Worm (Caenorhabditis elegans) whole organism, L2 larva: ENCODE results near the gene srsx-32.

ENCODE experiments used
- C34F6.9 ChIP-seq: fragments of 150-350 bp; optimal IDR thresholded peaks from 2 replicates; lab custom pipeline; 2014; ENCODE audit warnings: missing biosample characterization, missing genetic modification characterization
- F13H6.1 ChIP-seq: sonication (generic microtip); optimal IDR thresholded peaks from 2 replicates; lab custom pipeline; 2016; ENCODE audit warnings: missing genetic modification characterization, missing compliant biosample characterization
- R02D3.7 ChIP-seq: fragments of 150-350 bp; optimal IDR thresholded peaks from 2 replicates; lab custom pipeline; 2014; ENCODE audit warnings: missing biosample characterization, missing genetic modification characterization
- ZK546.5 ChIP-seq: sonication (generic microtip); optimal IDR thresholded peaks from 2 replicates; lab custom pipeline; 2017; ENCODE audit warnings: missing biosample characterization, missing genetic modification characterization
- alr-1 ChIP-seq: fragments of 150-350 bp; optimal IDR thresholded peaks from 2 replicates; lab custom pipeline; 2014; ENCODE audit warnings: missing biosample characterization, missing genetic modification characterization
- aly-2 ChIP-seq: fragments of 150-350 bp; optimal IDR thresholded peaks from 2 replicates; lab custom pipeline; 2014; ENCODE audit warnings: missing biosample characterization, missing genetic modification characterization
- blmp-1 ChIP-seq: sonication (generic microtip); optimal IDR thresholded peaks from 2 replicates; lab custom pipeline; 2017; ENCODE audit warnings: missing genetic modification characterization, mild to moderate bottlenecking, missing compliant biosample characterization, antibody characterized with exemption, moderate library complexity; ENCODE audit not compliant: insufficient read depth
- crh-2 ChIP-seq: sonication (generic microtip); optimal IDR thresholded peaks from 2 replicates; lab custom pipeline; 2017; ENCODE audit warnings: missing biosample characterization, missing genetic modification characterization
- dmd-4 ChIP-seq: sonication (generic microtip); optimal IDR thresholded peaks from 2 replicates; lab custom pipeline; 2017; ENCODE audit warnings: missing biosample characterization, missing genetic modification characterization
- elt-1 ChIP-seq: fragments of 150-350 bp; optimal IDR thresholded peaks from 2 replicates; lab custom pipeline; 2014; ENCODE audit warnings: missing biosample characterization, missing genetic modification characterization
- elt-3 ChIP-seq: sonication (generic microtip); optimal IDR thresholded peaks from 2 replicates; lab custom pipeline; 2017; ENCODE audit warnings: missing biosample characterization, missing genetic modification characterization
- fos-1 ChIP-seq: fragments of 150-350 bp; optimal IDR thresholded peaks from 2 replicates; lab custom pipeline; 2014; ENCODE audit warnings: missing biosample characterization, missing genetic modification characterization
- gmeb-1 ChIP-seq: fragments of 150-350 bp; optimal IDR thresholded peaks from 2 replicates; lab custom pipeline; 2014; ENCODE audit warnings: missing biosample characterization, missing genetic modification characterization
- lin-11 ChIP-seq: fragments of 150-350 bp; sonication (generic microtip); optimal IDR thresholded peaks from 2 replicates; lab custom pipeline; 2014; ENCODE audit warnings: missing biosample characterization, missing genetic modification characterization, inconsistent platforms, mixed read lengths
- lin-13 ChIP-seq: fragments of 150-350 bp; optimal IDR thresholded peaks from 2 replicates; lab custom pipeline; 2014; ENCODE audit warnings: missing biosample characterization, missing genetic modification reagents, missing genetic modification characterization
- lsy-2 ChIP-seq, 2 experiments: fragments of 150-350 bp in 1 of 2; sonication (generic microtip) in 1 of 2; optimal IDR thresholded peaks; 2 replicates each; lab custom pipeline; 2014 to 2017; ENCODE audit warnings: missing biosample characterization in 2 of 2, missing genetic modification characterization in 2 of 2
- mab-5 ChIP-seq: fragments of 150-350 bp; optimal IDR thresholded peaks from 2 replicates; lab custom pipeline; 2014; ENCODE audit warnings: missing biosample characterization, missing genetic modification characterization
- mdl-1 ChIP-seq, 2 experiments: fragments of 150-350 bp in 1 of 2; sonication (generic microtip) in 1 of 2; optimal IDR thresholded peaks; 2 replicates each; lab custom pipeline; 2017; ENCODE audit warnings: missing biosample characterization in 2 of 2, missing genetic modification characterization in 2 of 2
- nhr-10 ChIP-seq: sonication (generic microtip); optimal IDR thresholded peaks from 2 replicates; lab custom pipeline; 2017; ENCODE audit warnings: missing biosample characterization, missing genetic modification characterization
- nhr-11 ChIP-seq: fragments of 150-350 bp; optimal IDR thresholded peaks from 2 replicates; lab custom pipeline; 2014; ENCODE audit warnings: missing biosample characterization, missing genetic modification characterization
- nhr-12 ChIP-seq: fragments of 150-350 bp; optimal IDR thresholded peaks from 2 replicates; lab custom pipeline; 2014; ENCODE audit warnings: missing biosample characterization, missing genetic modification characterization
- nhr-129 ChIP-seq: fragments of 150-350 bp; optimal IDR thresholded peaks from 2 replicates; lab custom pipeline; 2014; ENCODE audit warnings: missing biosample characterization, missing genetic modification characterization
- nhr-21 ChIP-seq: fragments of 150-350 bp; optimal IDR thresholded peaks from 2 replicates; lab custom pipeline; 2014; ENCODE audit warnings: missing biosample characterization, missing genetic modification characterization
- nhr-23 ChIP-seq: fragments of 150-350 bp; optimal IDR thresholded peaks from 2 replicates; lab custom pipeline; 2014; ENCODE audit warnings: missing biosample characterization, missing genetic modification reagents, missing genetic modification characterization
- nhr-25 ChIP-seq: fragments of 150-350 bp; sonication (generic microtip); optimal IDR thresholded peaks from 3 replicates; lab custom pipeline; 2014; ENCODE audit warnings: missing biosample characterization, missing genetic modification characterization
- nhr-6 ChIP-seq: fragments of 150-350 bp; optimal IDR thresholded peaks from 2 replicates; lab custom pipeline; 2014; ENCODE audit warnings: missing biosample characterization, missing genetic modification characterization
- nhr-77 ChIP-seq: fragments of 150-350 bp; optimal IDR thresholded peaks from 2 replicates; lab custom pipeline; 2014; ENCODE audit warnings: missing biosample characterization, missing genetic modification characterization
- peb-1 ChIP-seq: fragments of 150-350 bp; optimal IDR thresholded peaks from 2 replicates; lab custom pipeline; 2014; ENCODE audit warnings: missing biosample characterization, missing genetic modification characterization
- sem-4 ChIP-seq: fragments of 150-350 bp; optimal IDR thresholded peaks from 2 replicates; lab custom pipeline; 2014; ENCODE audit warnings: missing biosample characterization, missing genetic modification reagents, missing genetic modification characterization
- skn-1 ChIP-seq: sonication (generic microtip); optimal IDR thresholded peaks from 2 replicates; lab custom pipeline; 2017; ENCODE audit warnings: missing biosample characterization, missing genetic modification characterization
- sma-3 ChIP-seq: sonication (generic microtip); optimal IDR thresholded peaks from 2 replicates; lab custom pipeline; 2016; ENCODE audit warnings: missing genetic modification reagents, missing genetic modification characterization, missing compliant biosample characterization
- sma-9 ChIP-seq, 2 experiments: fragments of 150-350 bp in 1 of 2; sonication (generic microtip) in 1 of 2; optimal IDR thresholded peaks; 2 replicates each; lab custom pipeline; 2014 to 2016; ENCODE audit warnings: missing genetic modification characterization in 2 of 2, mild to moderate bottlenecking in 1 of 2, missing biosample characterization in 1 of 2, missing compliant biosample characterization in 1 of 2, missing genetic modification reagents in 1 of 2, moderate library complexity in 1 of 2
- snpc-4 ChIP-seq: fragments of 150-350 bp; optimal IDR thresholded peaks from 2 replicates; lab custom pipeline; 2014; ENCODE audit warnings: missing biosample characterization, missing genetic modification characterization
- unc-55 ChIP-seq: fragments of 150-350 bp; sonication (generic microtip); optimal IDR thresholded peaks from 3 replicates; lab custom pipeline; 2014; ENCODE audit warnings: missing biosample characterization, missing genetic modification reagents, missing genetic modification characterization
- zag-1 ChIP-seq: fragments of 150-350 bp; optimal IDR thresholded peaks from 2 replicates; lab custom pipeline; 2014; ENCODE audit warnings: missing biosample characterization, missing genetic modification characterization
- ztf-1 ChIP-seq: fragments of 200-800 bp; sonication (Bioruptor generic); conservative IDR thresholded peaks from 2 replicates; pipeline ENCODE4 v1.3.6; 2022; ENCODE audit warnings: missing genetic modification characterization, missing compliant biosample characterization
- ztf-4 ChIP-seq: fragments of 150-350 bp; optimal IDR thresholded peaks from 2 replicates; lab custom pipeline; 2014; ENCODE audit warnings: missing biosample characterization, missing genetic modification characterization

The srsx-32 gene

ce11 chrV:7047512-7047911, 30.4 kb downstream of the srsx-32 start, which contains the start of gene F20A1.8:
F20A1.8 (minus strand) TSS chrV:7047612.
- TF ChIP-seq nhr-129 (tag; lab: Kevin White, UChicago), result no peak
- TF ChIP-seq ztf-4 (tag; lab: Kevin White, UChicago), result no peak
- no peak for TF ChIP-seq R02D3.7 (tag; lab: Kevin White, UChicago)
- TF ChIP-seq aly-2 (tag; lab: Kevin White, UChicago), result no peak
- TF ChIP-seq mab-5 (tag; lab: Kevin White, UChicago), result no peak
- TF ChIP-seq lsy-2 (tag; optimal IDR thresholded peaks at IDR 0.05; lab: Kevin White, UChicago), result no peak
- TF ChIP-seq lin-11 (tag; lab: Kevin White, UChicago), result no peak
- no peak for TF ChIP-seq nhr-6
- no peak for TF ChIP-seq nhr-11 (tag; lab: Kevin White, UChicago)
- no peak for TF ChIP-seq unc-55 (GFP tag; lab: Kevin White, UChicago)
- no peak for TF ChIP-seq nhr-10 (tag; lab: Kevin White, UChicago)
- no peak for TF ChIP-seq C34F6.9 (tag; lab: Kevin White, UChicago)
- TF ChIP-seq ztf-1 (GFP tag; lab: Robert Waterston, UW), result no peak
- no peak for TF ChIP-seq nhr-21 (tag; lab: Kevin White, UChicago)
- no peak for TF ChIP-seq F13H6.1
- no peak for TF ChIP-seq zag-1
- no peak for TF ChIP-seq elt-3 (tag; lab: Kevin White, UChicago)
- TF ChIP-seq nhr-25 (tag; lab: Kevin White, UChicago), result no peak
- TF ChIP-seq nhr-12 (tag; lab: Kevin White, UChicago), result no peak

ce11 chrV:7050153-7050552, 33.0 kb downstream of the srsx-32 start:
- no peak for TF ChIP-seq fos-1 (tag; lab: Kevin White, UChicago)
- no peak for TF ChIP-seq nhr-129 (tag; lab: Kevin White, UChicago)
- TF ChIP-seq sma-9 (GFP tag; optimal IDR thresholded peaks at IDR 0.05; lab: Kevin White, UChicago), result no peak
- TF ChIP-seq sma-9 (tag; optimal IDR thresholded peaks at IDR 0.05; lab: Kevin White, UChicago), result no peak
- TF ChIP-seq nhr-21 (tag; lab: Kevin White, UChicago), result no peak
- no peak for TF ChIP-seq nhr-11 (tag; lab: Kevin White, UChicago)
- no peak for TF ChIP-seq snpc-4
- no peak for TF ChIP-seq lsy-2 (tag; optimal IDR thresholded peaks at IDR 0.05; lab: Kevin White, UChicago)
- no peak for TF ChIP-seq sem-4 (tag; lab: Kevin White, UChicago)
- TF ChIP-seq blmp-1, result no peak
- TF ChIP-seq crh-2 (tag; lab: Kevin White, UChicago), result no peak
- TF ChIP-seq R02D3.7 (tag; lab: Kevin White, UChicago), result no peak
- TF ChIP-seq alr-1 (tag; lab: Kevin White, UChicago), result no peak
- TF ChIP-seq lin-13 (GFP tag; lab: Kevin White, UChicago), result no peak
- TF ChIP-seq dmd-4 (tag; lab: Kevin White, UChicago), result no peak
- TF ChIP-seq gmeb-1 (tag; lab: Kevin White, UChicago), result no peak
- TF ChIP-seq nhr-77, result no peak
- no peak for TF ChIP-seq F13H6.1

ce11 chrV:7051133-7051765, 34.1 kb downstream of the srsx-32 start, which contains the start of the genes tofu-2 and spig-1:
tofu-2 (minus strand) TSS chrV:7051248.
spig-1 (plus strand) TSS chrV:7051715.
- TF ChIP-seq lin-13 (GFP tag; lab: Kevin White, UChicago), result no peak
- TF ChIP-seq skn-1 (tag; lab: Kevin White, UChicago), result no peak
- TF ChIP-seq mdl-1 (tag; optimal IDR thresholded peaks at IDR 0.05; lab: Kevin White, UChicago), result no peak
- TF ChIP-seq nhr-23 (tag; lab: Kevin White, UChicago), result no peak
- no peak for TF ChIP-seq snpc-4
- no peak for TF ChIP-seq ztf-1 (GFP tag; lab: Robert Waterston, UW)
- TF ChIP-seq dmd-4 (tag; lab: Kevin White, UChicago), result no peak
- TF ChIP-seq peb-1 (tag; lab: Kevin White, UChicago), result no peak
- TF ChIP-seq sma-3 (GFP tag; lab: Kevin White, UChicago), result no peak
- no peak for TF ChIP-seq mab-5 (tag; lab: Kevin White, UChicago)
- no peak for TF ChIP-seq ZK546.5
- no peak for TF ChIP-seq nhr-129 (tag; lab: Kevin White, UChicago)

DNA sequence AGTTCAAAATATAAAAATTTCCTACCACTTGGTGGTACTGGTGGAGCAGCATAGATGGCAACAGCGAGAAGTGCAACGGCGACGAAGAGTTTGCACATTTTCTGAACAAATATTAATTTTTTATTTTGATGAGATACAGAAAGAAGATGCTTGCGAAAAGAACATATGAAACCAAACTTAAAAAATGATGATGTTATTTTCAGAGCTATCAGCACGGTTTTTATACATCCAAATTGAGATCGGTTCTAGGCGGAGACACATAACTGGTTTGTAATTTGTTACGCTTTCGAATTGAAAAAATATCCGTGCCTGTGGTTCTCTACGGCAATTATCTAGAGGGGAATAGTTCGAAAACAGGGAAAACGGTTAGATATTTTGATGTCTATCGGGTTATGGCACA, 35.9 kb downstream of the srsx-32 start, which contains the start of gene txt-17:
Gene txt-17 (minus strand): TSS at position 101 of the 400 bp plus-strand sequence.
- TF ChIP-seq elt-1 (tag; lab: Kevin White, UChicago) (no peak), fos-1 (tag; lab: Kevin White, UChicago) (no peak), nhr-25 (tag; lab: Kevin White, UChicago) (no peak)
